Fruit fly (Drosophila melanogaster) whole organism, adult: ENCODE measurements around the gene Gbs-70E.

Source experiments
- CG11617 ChIP-seq: fragments of 200-800 bp; sonication (Bioruptor generic); optimal IDR thresholded peaks from 2 replicates; lab custom pipeline; 2017; ENCODE audit warnings: mild to moderate bottlenecking, missing biosample characterization, missing genetic modification reagents, missing genetic modification characterization
- CG12768 ChIP-seq: fragments of 200-800 bp; sonication (Bioruptor generic); optimal IDR thresholded peaks from 2 replicates; lab custom pipeline; 2017; ENCODE audit warnings: missing biosample characterization, missing genetic modification characterization, mild to moderate bottlenecking, moderate library complexity, missing genetic modification reagents
- CG14711 ChIP-seq: fragments of 200-800 bp; sonication (Bioruptor generic); optimal IDR thresholded peaks from 2 replicates; lab custom pipeline; 2018; ENCODE audit warnings: missing biosample characterization, mild to moderate bottlenecking, missing genetic modification characterization, moderate library complexity
- CG1620 ChIP-seq: fragments of 200-800 bp; sonication (Bioruptor generic); optimal IDR thresholded peaks from 2 replicates; lab custom pipeline; 2016; ENCODE audit warnings: missing biosample characterization, missing genetic modification characterization
- CG33017 ChIP-seq: fragments of 200-800 bp; sonication (Bioruptor generic); optimal IDR thresholded peaks from 2 replicates; lab custom pipeline; 2018; ENCODE audit warnings: missing biosample characterization, mild to moderate bottlenecking, missing genetic modification characterization, moderate library complexity
- CG5204 ChIP-seq: fragments of 200-800 bp; sonication (Bioruptor generic); optimal IDR thresholded peaks from 2 replicates; lab custom pipeline; 2016; ENCODE audit warnings: missing biosample characterization, missing genetic modification characterization
- CG7045 ChIP-seq: fragments of 200-800 bp; sonication (Bioruptor generic); optimal IDR thresholded peaks from 2 replicates; lab custom pipeline; 2017; ENCODE audit warnings: missing biosample characterization, mild to moderate bottlenecking, missing genetic modification characterization
- CG7101 ChIP-seq: fragments of 200-800 bp; sonication (Bioruptor generic); optimal IDR thresholded peaks from 2 replicates; lab custom pipeline; 2018; ENCODE audit warnings: missing biosample characterization, mild to moderate bottlenecking, missing genetic modification characterization, moderate library complexity
- Clk ChIP-seq: fragments of 200-800 bp; sonication (Bioruptor generic); optimal IDR thresholded peaks from 2 replicates; lab custom pipeline; 2017; ENCODE audit warnings: missing biosample characterization, missing genetic modification characterization
- Crg-1 ChIP-seq: fragments of 200-800 bp; sonication (Bioruptor generic); optimal IDR thresholded peaks from 2 replicates; lab custom pipeline; 2016; ENCODE audit warnings: missing biosample characterization, missing genetic modification characterization
- Hr96 ChIP-seq: fragments of 200-800 bp; sonication (Bioruptor generic); optimal IDR thresholded peaks from 2 replicates; lab custom pipeline; 2016; ENCODE audit warnings: missing biosample characterization, missing genetic modification characterization
- Mnt ChIP-seq: fragments of 200-800 bp; sonication (Bioruptor generic); optimal IDR thresholded peaks from 2 replicates; lab custom pipeline; 2016; ENCODE audit warnings: missing biosample characterization, mild to moderate bottlenecking, missing genetic modification characterization
- bab1 ChIP-seq: fragments of 200-800 bp; sonication (Bioruptor generic); optimal IDR thresholded peaks from 3 replicates; lab custom pipeline; 2019; ENCODE audit warnings: missing biosample characterization, mild to moderate bottlenecking, missing genetic modification characterization, moderate library complexity
- cic ChIP-seq: fragments of 200-800 bp; sonication (Bioruptor generic); optimal IDR thresholded peaks from 2 replicates; lab custom pipeline; 2017; ENCODE audit warnings: missing biosample characterization, mild to moderate bottlenecking, missing genetic modification characterization, moderate library complexity
- cnc ChIP-seq, 2 experiments: fragments of >200 bp; optimal IDR thresholded peaks; 2 replicates each; lab custom pipeline; 2017
- kay ChIP-seq: fragments of 200-800 bp; sonication (Bioruptor generic); peaks from one replicate; lab custom pipeline; 2016; ENCODE audit warnings: missing biosample characterization, missing genetic modification characterization, borderline replicate concordance
- ovo ChIP-seq: fragments of 200-800 bp; sonication (Bioruptor generic); optimal IDR thresholded peaks from 2 replicates; lab custom pipeline; 2016; ENCODE audit warnings: missing biosample characterization, missing genetic modification characterization
- pad ChIP-seq: fragments of 200-800 bp; sonication (Bioruptor generic); optimal IDR thresholded peaks from 3 replicates; lab custom pipeline; 2017; ENCODE audit warnings: missing biosample characterization, missing genetic modification characterization, mild to moderate bottlenecking, moderate library complexity, missing genetic modification reagents
- tj ChIP-seq: fragments of 200-800 bp; sonication (Bioruptor generic); optimal IDR thresholded peaks from 3 replicates; lab custom pipeline; 2017; ENCODE audit warnings: missing biosample characterization, mild to moderate bottlenecking, missing genetic modification characterization, moderate library complexity
- toe ChIP-seq: fragments of 200-800 bp; sonication (Bioruptor generic); optimal IDR thresholded peaks from 2 replicates; lab custom pipeline; 2016; ENCODE audit warnings: missing biosample characterization, missing genetic modification characterization

The Gbs-70E gene

dm6 chr3L:14552041-14552924 lies 1.5 kb upstream of the Gbs-70E start:
- TF ChIP-seq CG33017 (tag; lab: Kevin White, UChicago) (no peak), cic (GFP tag; lab: Kevin White, UChicago) (no peak), Crg-1 (GFP tag; lab: Kevin White, UChicago) (no peak), cnc (optimal IDR thresholded peaks at IDR 0.05; lab: Kevin White, UChicago) (no peak), CG12768 (no peak), toe (GFP tag; lab: Kevin White, UChicago) (no peak), CG1620 (GFP tag; lab: Kevin White, UChicago) (no peak), Mnt (GFP tag; lab: Kevin White, UChicago) (no peak), Clk (GFP tag; lab: Kevin White, UChicago) (no peak), pad (GFP tag; lab: Kevin White, UChicago) (no peak)

dm6 chr3L:14551621-14552020 lies 846 bp upstream of the Gbs-70E start:
- peak; percentile 41 for TF ChIP-seq kay (GFP tag; lab: Kevin White, UChicago)
- TF ChIP-seq CG7045 (GFP tag; lab: Kevin White, UChicago): no peak

dm6 chr3L:14549958-14550357 lies 817 bp downstream of the Gbs-70E start:
- TF ChIP-seq CG33017 (tag; lab: Kevin White, UChicago) (peak; percentile 12), CG12768 (no peak)

dm6 chr3L:14549215-14549614 lies 1.6 kb downstream of the Gbs-70E start:
- TF ChIP-seq cic (GFP tag; lab: Kevin White, UChicago): no peak
- no peak for TF ChIP-seq CG14711 (tag; lab: Kevin White, UChicago)
- TF ChIP-seq CG7101 (tag; lab: Kevin White, UChicago): no peak
- no peak for TF ChIP-seq CG12768
- no peak for TF ChIP-seq ovo (GFP tag; lab: Kevin White, UChicago)
- no peak for TF ChIP-seq CG11617 (GFP tag; lab: Kevin White, UChicago)
- TF ChIP-seq Crg-1 (GFP tag; lab: Kevin White, UChicago): no peak
- no peak for TF ChIP-seq cnc (optimal IDR thresholded peaks at IDR 0.05; lab: Kevin White, UChicago)
- TF ChIP-seq toe (GFP tag; lab: Kevin White, UChicago): no peak
- TF ChIP-seq CG7045 (GFP tag; lab: Kevin White, UChicago): no peak
- TF ChIP-seq CG1620 (GFP tag; lab: Kevin White, UChicago): no peak

dm6 chr3L:14547811-14548765 lies 2.7 kb downstream of the Gbs-70E start:
- TF ChIP-seq Hr96 (GFP tag; lab: Kevin White, UChicago): no peak
- no peak for TF ChIP-seq CG33017 (tag; lab: Kevin White, UChicago)
- TF ChIP-seq cic (GFP tag; lab: Kevin White, UChicago): peak; percentile 14
- TF ChIP-seq CG5204 (GFP tag; lab: Kevin White, UChicago): no peak
- peak; percentile 83 for TF ChIP-seq kay (GFP tag; lab: Kevin White, UChicago)
- TF ChIP-seq bab1 (GFP tag; lab: Kevin White, UChicago): peak; percentile 48
- peak; percentile 93 for TF ChIP-seq tj (GFP tag; lab: Kevin White, UChicago)
- TF ChIP-seq CG7101 (tag; lab: Kevin White, UChicago): no peak

dm6 chr3L:14546918-14547533 lies 3.7 kb downstream of the Gbs-70E start:
- TF ChIP-seq tj (GFP tag; lab: Kevin White, UChicago) (no peak), cic (GFP tag; lab: Kevin White, UChicago) (peak; percentile 26), pad (GFP tag; lab: Kevin White, UChicago) (no peak), Mnt (GFP tag; lab: Kevin White, UChicago) (no peak)
